Worm (Caenorhabditis elegans) whole organism, late embryonic: ENCODE results near the gene T19C3.2.

Experiments used
- ceh-19 ChIP-seq: fragments of 200-800 bp; sonication (Bioruptor generic); optimal IDR thresholded peaks from 2 replicates; lab custom pipeline; 2018; ENCODE audit warnings: mild to moderate bottlenecking, missing genetic modification characterization, missing compliant biosample characterization
- elt-2 ChIP-seq: sonication (generic microtip); optimal IDR thresholded peaks from 2 replicates; lab custom pipeline; 2016; ENCODE audit warnings: missing genetic modification reagents, missing genetic modification characterization, missing compliant biosample characterization
- ets-4 ChIP-seq: sonication (generic microtip); optimal IDR thresholded peaks from 2 replicates; lab custom pipeline; 2016; ENCODE audit warnings: missing genetic modification characterization, missing compliant biosample characterization
- fkh-10 ChIP-seq: fragments of 150-350 bp; optimal IDR thresholded peaks from 2 replicates; lab custom pipeline; 2014; ENCODE audit warnings: missing biosample characterization, missing genetic modification reagents, missing genetic modification characterization
- fkh-6 ChIP-seq: sonication (generic microtip); optimal IDR thresholded peaks from 2 replicates; lab custom pipeline; 2016; ENCODE audit warnings: missing genetic modification characterization, missing compliant biosample characterization
- hlh-30 ChIP-seq: sonication (generic microtip); optimal IDR thresholded peaks from 2 replicates; lab custom pipeline; 2017; ENCODE audit warnings: antibody characterized with exemption, missing genetic modification characterization, missing compliant biosample characterization; ENCODE audit not compliant: insufficient read depth
- lin-11 ChIP-seq: fragments of 200-800 bp; sonication (Bioruptor generic); optimal IDR thresholded peaks from 2 replicates; lab custom pipeline; 2018; ENCODE audit warnings: mild to moderate bottlenecking, missing genetic modification characterization, missing compliant biosample characterization
- madf-2 ChIP-seq: sonication (generic microtip); optimal IDR thresholded peaks from 2 replicates; lab custom pipeline; 2017; ENCODE audit warnings: missing genetic modification characterization, missing compliant biosample characterization
- nfya-1 ChIP-seq: sonication (generic microtip); optimal IDR thresholded peaks from 2 replicates; lab custom pipeline; 2017; ENCODE audit warnings: missing genetic modification characterization, mild to moderate bottlenecking, missing compliant biosample characterization, antibody characterized with exemption, moderate library complexity
- odd-2 ChIP-seq: sonication (generic microtip); optimal IDR thresholded peaks from 2 replicates; lab custom pipeline; 2017; ENCODE audit warnings: antibody characterized with exemption, mild to moderate bottlenecking, missing genetic modification characterization, missing compliant biosample characterization
- ref-2 ChIP-seq: sonication (generic microtip); optimal IDR thresholded peaks from 2 replicates; lab custom pipeline; 2016; ENCODE audit warnings: missing genetic modification characterization, missing compliant biosample characterization
- sox-4 ChIP-seq: sonication (generic microtip); optimal IDR thresholded peaks from 2 replicates; lab custom pipeline; 2017; ENCODE audit warnings: mild to moderate bottlenecking, missing genetic modification characterization, inconsistent platforms, missing compliant biosample characterization
- unc-3 ChIP-seq, 2 experiments: fragments of 200-800 bp in 1 of 2; sonication (Bioruptor generic) in 1 of 2; sonication (generic microtip) in 1 of 2; conservative IDR thresholded peaks in 1 of 2; optimal IDR thresholded peaks in 1 of 2; 2 replicates each; pipeline versions ENCODE4 v1.3.6 to Lab custom; 2016 to 2022; ENCODE audit warnings: missing compliant biosample characterization in 2 of 2, missing genetic modification characterization in 2 of 2, missing genetic modification reagents in 1 of 2
- unc-86 ChIP-seq: sonication (generic microtip); optimal IDR thresholded peaks from 2 replicates; lab custom pipeline; 2016; ENCODE audit warnings: missing genetic modification characterization, missing compliant biosample characterization

The T19C3.2 gene

ce11 chrIII:568815-569214 is 48.6 kb downstream of the T19C3.2 start:
- TF ChIP-seq ceh-19 = no peak
- TF ChIP-seq madf-2 (tag; lab: Kevin White, UChicago) = no peak
- TF ChIP-seq lin-11 (tag; lab: Kevin White, UChicago) = no peak
- TF ChIP-seq unc-3 (GFP tag; conservative IDR thresholded peaks at IDR 0.05; lab: Robert Waterston, UW) = no peak
- TF ChIP-seq unc-3 (tag; optimal IDR thresholded peaks at IDR 0.05; lab: Kevin White, UChicago) = no peak
- no peak for TF ChIP-seq sox-4
- no peak for TF ChIP-seq fkh-10
- no peak for TF ChIP-seq odd-2
- TF ChIP-seq elt-2 (tag; lab: Kevin White, UChicago) = no peak
- no peak for TF ChIP-seq ref-2 (tag; lab: Kevin White, UChicago)
- TF ChIP-seq hlh-30 = no peak
- TF ChIP-seq fkh-6 (tag; lab: Kevin White, UChicago) = no peak
- TF ChIP-seq unc-86 (tag; lab: Kevin White, UChicago) = no peak
- no peak for TF ChIP-seq nfya-1
- TF ChIP-seq ets-4 (tag; lab: Kevin White, UChicago) = no peak
- TF ChIP-seq, all 69 proteins: peak for 0
